Worm (Caenorhabditis elegans) whole organism, early embryonic: ENCODE results near the gene Y43F8C.11.

Source experiments
- B0310.2 ChIP-seq: sonication (generic microtip); optimal IDR thresholded peaks from 2 replicates; lab custom pipeline; 2016; ENCODE audit warnings: mild to moderate bottlenecking, missing genetic modification characterization, missing compliant biosample characterization
- F13C5.2 ChIP-seq: sonication (generic microtip); optimal IDR thresholded peaks from 2 replicates; lab custom pipeline; 2017; ENCODE audit warnings: mild to moderate bottlenecking, missing genetic modification characterization, inconsistent platforms, missing compliant biosample characterization
- aly-1 ChIP-seq: sonication (generic microtip); optimal IDR thresholded peaks from 2 replicates; lab custom pipeline; 2016; ENCODE audit warnings: missing genetic modification characterization, missing compliant biosample characterization
- ama-1 ChIP-seq: fragments of 150-350 bp; optimal IDR thresholded peaks from 2 replicates; lab custom pipeline; 2014
- ceh-13 ChIP-seq: fragments of 200-800 bp; sonication (Bioruptor generic); optimal IDR thresholded peaks from 2 replicates; lab custom pipeline; 2018; ENCODE audit warnings: mild to moderate bottlenecking, missing genetic modification characterization, missing compliant biosample characterization
- ceh-36 ChIP-seq: sonication (generic microtip); optimal IDR thresholded peaks from 2 replicates; lab custom pipeline; 2016; ENCODE audit warnings: missing genetic modification characterization, inconsistent platforms, missing compliant biosample characterization
- ets-7 ChIP-seq: sonication (generic microtip); optimal IDR thresholded peaks from 2 replicates; lab custom pipeline; 2016; ENCODE audit warnings: missing genotype, missing genetic modification characterization, missing compliant biosample characterization
- flt-1 ChIP-seq: fragments of 200-800 bp; sonication (Bioruptor generic); IDR thresholded peaks from 2 replicates; pipeline ENCODE4 v1.3.6; 2022; ENCODE audit warnings: missing genetic modification characterization, missing compliant biosample characterization
- hmbx-1 ChIP-seq: sonication (generic microtip); optimal IDR thresholded peaks from 2 replicates; lab custom pipeline; 2016; ENCODE audit warnings: mild to moderate bottlenecking, missing genetic modification characterization, missing compliant biosample characterization
- hmg-4 ChIP-seq: fragments of 200-800 bp; sonication (Bioruptor generic); optimal IDR thresholded peaks from 2 replicates; lab custom pipeline; 2018; ENCODE audit warnings: mild to moderate bottlenecking, missing genetic modification characterization, missing compliant biosample characterization
- hnd-1 ChIP-seq: sonication (generic microtip); optimal IDR thresholded peaks from 2 replicates; lab custom pipeline; 2016; ENCODE audit warnings: missing genetic modification characterization, missing compliant biosample characterization
- pes-1 ChIP-seq: fragments of 200-800 bp; sonication (Bioruptor generic); IDR thresholded peaks from 2 replicates; pipeline ENCODE4 v1.3.6; 2022; ENCODE audit warnings: missing genetic modification reagents, missing genetic modification characterization, missing compliant biosample characterization
- scrt-1 ChIP-seq: fragments of 200-800 bp; sonication (Bioruptor generic); IDR thresholded peaks from 2 replicates; pipeline ENCODE4 v1.3.6; 2022; ENCODE audit warnings: missing genetic modification characterization, missing compliant biosample characterization
- sea-1 ChIP-seq: fragments of 200-800 bp; sonication (Bioruptor generic); conservative IDR thresholded peaks from 2 replicates; pipeline ENCODE4 v1.3.6; 2022; ENCODE audit warnings: missing genetic modification characterization, missing compliant biosample characterization
- tbx-11 ChIP-seq: fragments of 200-800 bp; sonication (Bioruptor generic); IDR thresholded peaks from 2 replicates; pipeline ENCODE4 v1.3.6; 2022; ENCODE audit warnings: missing genetic modification characterization, missing compliant biosample characterization
- tbx-37 ChIP-seq: fragments of 200-800 bp; sonication (Bioruptor generic); conservative IDR thresholded peaks from 2 replicates; pipeline ENCODE4 v1.3.6; 2022; ENCODE audit warnings: missing genetic modification reagents, missing genetic modification characterization, missing compliant biosample characterization
- tra-4 ChIP-seq: sonication (generic microtip); optimal IDR thresholded peaks from 2 replicates; lab custom pipeline; 2017; ENCODE audit warnings: missing genetic modification characterization, missing compliant biosample characterization

Y43F8C.11 gene

DNA sequence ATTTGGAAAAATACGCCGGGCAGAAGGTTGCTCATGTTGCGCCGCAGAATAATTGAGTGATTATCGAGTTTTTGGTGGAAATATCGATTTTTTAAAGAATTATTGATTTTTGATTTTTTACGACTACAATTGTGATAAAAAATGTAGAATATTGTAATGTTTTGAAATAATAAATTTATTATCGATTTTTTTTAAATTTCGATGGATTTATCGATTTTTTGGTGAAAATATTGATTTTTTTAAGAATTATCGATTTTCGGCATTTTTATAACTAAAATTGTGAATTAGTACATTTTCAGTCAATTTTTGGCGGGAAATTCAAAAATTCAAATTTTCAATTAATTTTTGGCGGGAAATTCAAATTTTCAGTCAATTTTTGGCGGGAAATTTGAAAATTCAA, 39.5 kb upstream of the Y43F8C.11 start:
- TF ChIP-seq hmg-4 (GFP tag; lab: Kevin White, UChicago) (no peak), ets-7 (tag; lab: Kevin White, UChicago) (no peak), scrt-1 (no peak), hnd-1 (tag; lab: Kevin White, UChicago) (no peak), pes-1 (GFP tag; lab: Robert Waterston, UW) (no peak), tbx-11 (no peak), flt-1 (no peak), aly-1 (tag; lab: Kevin White, UChicago) (no peak), ama-1 (lab: Kevin White, UChicago) (no peak), ceh-13 (no peak), ceh-36 (tag; lab: Kevin White, UChicago) (no peak), hmbx-1 (tag; lab: Kevin White, UChicago) (no peak), tbx-37 (GFP tag; lab: Robert Waterston, UW) (no peak), F13C5.2 (tag; lab: Kevin White, UChicago) (no peak), sea-1 (GFP tag; lab: Robert Waterston, UW) (no peak)

DNA sequence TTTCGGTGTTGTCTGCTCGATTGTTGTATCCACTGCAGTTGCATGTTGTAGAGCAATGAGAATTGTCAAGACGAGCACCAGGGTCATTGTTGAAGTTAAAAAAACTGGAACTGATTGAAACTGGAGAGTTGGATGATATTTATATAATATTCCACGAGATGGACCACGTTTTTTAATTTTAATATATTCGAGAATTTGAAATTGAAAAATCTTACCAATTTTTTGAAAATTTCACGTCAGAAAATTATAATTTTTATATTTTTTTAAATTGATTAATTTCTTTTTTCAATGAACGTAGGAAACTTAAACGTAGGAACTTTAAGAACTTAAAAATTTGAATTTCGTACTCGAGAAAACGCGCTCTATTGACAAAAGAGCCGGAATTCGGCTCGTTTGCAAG, 37.5 kb upstream of the Y43F8C.11 start, which contains the start of gene Y43F8C.5:
Gene Y43F8C.5, minus strand, starts transcription at position 101 of the 400 bp plus-strand sequence.
- TF ChIP-seq scrt-1 (no peak), aly-1 (tag; lab: Kevin White, UChicago) (no peak), tbx-37 (GFP tag; lab: Robert Waterston, UW) (no peak), ama-1 (lab: Kevin White, UChicago) (no peak), tra-4 (tag; lab: Kevin White, UChicago) (no peak), ceh-36 (tag; lab: Kevin White, UChicago) (no peak), flt-1 (no peak), ceh-13 (no peak), F13C5.2 (tag; lab: Kevin White, UChicago) (no peak)

DNA sequence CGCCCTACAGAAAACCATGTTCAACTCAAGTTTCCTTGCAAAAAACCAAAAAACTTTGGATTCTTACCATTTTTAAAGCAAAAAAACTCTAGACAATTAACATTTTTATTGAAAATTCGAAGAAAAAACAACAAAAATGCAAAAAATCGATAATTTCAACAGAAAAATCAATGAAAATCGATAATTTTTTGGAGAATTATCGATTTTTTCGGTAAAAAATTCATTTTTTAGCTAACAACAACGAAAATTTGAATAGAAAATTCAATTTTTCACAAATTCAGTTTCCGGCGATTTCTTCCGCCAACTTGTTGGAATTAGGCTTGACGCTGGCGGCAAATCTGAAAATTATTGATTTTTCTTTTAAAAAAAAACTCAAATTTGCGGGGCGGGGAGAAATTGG, 37.1 kb upstream of the Y43F8C.11 start:
- TF ChIP-seq B0310.2 (tag; lab: Kevin White, UChicago) (no peak), tbx-37 (GFP tag; lab: Robert Waterston, UW) (no peak), pes-1 (GFP tag; lab: Robert Waterston, UW) (no peak), tbx-11 (no peak), scrt-1 (no peak), ama-1 (lab: Kevin White, UChicago) (no peak), F13C5.2 (tag; lab: Kevin White, UChicago) (no peak), tra-4 (tag; lab: Kevin White, UChicago) (no peak), ets-7 (tag; lab: Kevin White, UChicago) (no peak), aly-1 (tag; lab: Kevin White, UChicago) (no peak), ceh-13 (no peak), hmbx-1 (tag; lab: Kevin White, UChicago) (no peak), sea-1 (GFP tag; lab: Robert Waterston, UW) (no peak)

DNA sequence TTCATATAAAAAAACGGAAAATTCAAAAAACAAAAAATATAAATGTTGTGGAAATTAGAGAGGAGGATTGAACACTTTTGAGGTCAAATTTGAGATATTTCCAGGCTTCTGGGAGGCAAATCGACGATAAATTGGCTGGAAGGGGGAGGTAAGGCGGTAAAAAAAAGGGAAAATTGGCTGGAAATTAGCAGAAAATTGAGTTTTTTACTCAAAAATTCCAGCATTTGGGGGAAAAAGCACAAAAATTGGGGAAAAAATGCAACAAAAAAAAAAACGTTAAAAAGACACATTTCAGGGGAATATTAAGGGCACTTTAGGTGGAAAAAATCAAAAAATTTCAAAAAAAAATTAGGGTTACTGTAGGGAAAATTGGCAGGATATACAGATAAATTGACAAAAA, 35.9 kb upstream of the Y43F8C.11 start:
- no peak for TF ChIP-seq B0310.2 (tag; lab: Kevin White, UChicago)
- TF ChIP-seq tbx-37 (GFP tag; lab: Robert Waterston, UW) = 0 out of 2 replicates have a peak, but pooled peaks have one; percentile 8

ce11 chrV:19636194-19636584, 33.9 kb upstream of the Y43F8C.11 start:
- TF ChIP-seq flt-1 (no peak), hmbx-1 (tag; lab: Kevin White, UChicago) (no peak), ceh-36 (tag; lab: Kevin White, UChicago) (no peak), scrt-1 (no peak), aly-1 (tag; lab: Kevin White, UChicago) (no peak), B0310.2 (tag; lab: Kevin White, UChicago) (no peak), tra-4 (tag; lab: Kevin White, UChicago) (no peak), hmg-4 (GFP tag; lab: Kevin White, UChicago) (no peak), pes-1 (GFP tag; lab: Robert Waterston, UW) (no peak), ets-7 (tag; lab: Kevin White, UChicago) (no peak), ama-1 (lab: Kevin White, UChicago) (no peak), ceh-13 (no peak), F13C5.2 (tag; lab: Kevin White, UChicago) (no peak), hnd-1 (tag; lab: Kevin White, UChicago) (no peak), sea-1 (GFP tag; lab: Robert Waterston, UW) (no peak), tbx-37 (GFP tag; lab: Robert Waterston, UW) (no peak)

- TF ChIP-seq hmg-4 (GFP tag; lab: Kevin White, UChicago) (no peak), sea-1 (GFP tag; lab: Robert Waterston, UW) (no peak), flt-1 (no peak), scrt-1 (no peak), aly-1 (tag; lab: Kevin White, UChicago) (no peak), ama-1 (lab: Kevin White, UChicago) (no peak), tbx-11 (no peak), B0310.2 (tag; lab: Kevin White, UChicago) (no peak), tra-4 (tag; lab: Kevin White, UChicago) (no peak), ets-7 (tag; lab: Kevin White, UChicago) (no peak), ceh-13 (no peak), hnd-1 (tag; lab: Kevin White, UChicago) (no peak), hmbx-1 (tag; lab: Kevin White, UChicago) (no peak), F13C5.2 (tag; lab: Kevin White, UChicago) (no peak), pes-1 (GFP tag; lab: Robert Waterston, UW) (no peak)
Observed at ce11 chrV:19637890-19638289, 32.2 kb upstream of the Y43F8C.11 start.

DNA sequence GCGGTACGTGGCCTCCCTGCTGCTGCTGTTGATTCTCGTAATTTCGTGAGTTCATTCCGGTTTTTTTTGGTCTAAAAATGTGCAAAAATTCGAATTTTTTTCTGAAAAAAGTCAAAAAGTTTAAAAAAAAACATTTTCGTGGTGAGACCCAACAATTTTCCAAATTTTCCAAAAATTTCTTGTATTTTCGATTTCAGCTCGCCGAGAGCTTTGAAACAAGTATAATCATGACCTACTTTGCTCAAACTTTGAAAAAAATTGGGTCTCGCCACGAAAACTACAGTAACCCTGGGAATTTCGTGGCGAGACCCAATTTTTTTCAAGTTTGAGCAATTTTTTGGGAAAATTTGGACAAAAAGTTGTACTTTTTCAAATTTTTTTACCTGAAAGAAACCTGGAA, 29.3 kb upstream of the Y43F8C.11 start, which contains the start of gene Y43F8C.6:
Gene Y43F8C.6, minus strand, starts transcription at position 101 of the 400 bp plus-strand sequence.
- TF ChIP-seq flt-1 (no peak), hmg-4 (GFP tag; lab: Kevin White, UChicago) (no peak), hmbx-1 (tag; lab: Kevin White, UChicago) (no peak), tbx-37 (GFP tag; lab: Robert Waterston, UW) (no peak), hnd-1 (tag; lab: Kevin White, UChicago) (no peak)
